Fruit fly (Drosophila melanogaster) whole organism: ENCODE measurements around the gene CG3277.

ENCODE experiments used
- CG8478 ChIP-seq: fragments of >200 bp; optimal IDR thresholded peaks from 2 replicates; lab custom pipeline; 2018; ENCODE audit warnings: inconsistent platforms
- Dll ChIP-seq: fragments of >200 bp; optimal IDR thresholded peaks from 2 replicates; lab custom pipeline; 2017
- EcR ChIP-seq, 2 experiments: fragments of >200 bp; optimal IDR thresholded peaks; 2 replicates each; lab custom pipeline; 2017; ENCODE audit warnings: missing biosample characterization in 2 of 2, missing genetic modification characterization in 2 of 2, missing genetic modification reagents in 2 of 2
- pan ChIP-seq: fragments of >200 bp; optimal IDR thresholded peaks from 2 replicates; lab custom pipeline; 2017
- psq ChIP-seq: fragments of >200 bp; optimal IDR thresholded peaks from 2 replicates; lab custom pipeline; 2017
- usp ChIP-seq: fragments of >200 bp; optimal IDR thresholded peaks from 2 replicates; lab custom pipeline; 2017; ENCODE audit warnings: missing biosample characterization, missing genetic modification characterization, mixed read lengths

Gene CG3277

DNA sequence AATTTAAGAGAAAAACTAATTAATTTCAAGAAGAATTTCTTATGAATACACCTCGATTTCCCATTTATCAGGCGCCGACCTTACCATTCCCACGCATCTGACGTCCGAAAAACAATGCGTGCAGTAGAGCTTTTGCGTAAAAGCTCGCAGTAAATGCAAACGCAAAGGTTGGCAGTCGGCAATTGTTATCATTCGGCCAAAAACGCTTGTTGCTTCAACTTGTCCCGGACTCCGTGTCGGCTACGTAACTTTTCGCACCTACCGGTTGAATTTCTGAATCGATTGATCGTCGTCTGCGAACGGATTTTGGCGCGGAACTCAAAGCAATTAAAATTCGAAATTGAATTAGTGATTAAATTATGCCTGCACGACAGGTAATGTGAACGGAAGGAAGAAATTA, at the start of gene CG3277:
Gene CG3277, plus strand, starts transcription at position 208 of the 400 bp plus-strand sequence.
- TF ChIP-seq CG8478 (lab: Kevin White, UChicago) (no peak), psq (lab: Kevin White, UChicago) (no peak), EcR (GFP tag; optimal IDR thresholded peaks at IDR 0.05; lab: Kevin White, UChicago) (no peak), Dll (no peak), usp (no peak), pan (lab: Kevin White, UChicago) (no peak)

DNA sequence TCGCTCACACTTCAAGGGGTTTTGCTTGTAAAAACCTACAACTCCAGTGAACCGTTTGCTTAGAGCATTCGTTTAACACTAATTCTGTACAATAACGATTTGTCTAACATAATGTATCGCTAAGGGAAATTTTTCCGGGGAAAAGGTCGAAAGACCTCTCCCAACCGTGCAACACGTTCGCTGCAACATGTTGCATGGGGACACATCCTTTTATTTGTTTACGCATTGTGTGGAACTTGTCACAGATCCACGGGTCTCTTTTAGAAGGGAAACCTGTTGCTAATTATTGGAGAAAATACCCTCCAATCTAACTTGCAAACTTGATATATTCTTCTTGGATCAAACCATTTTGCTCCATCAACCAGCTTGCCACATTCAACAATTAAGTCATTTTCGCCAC, 38.3 kb upstream of the CG3277 start:
- no peak for TF ChIP-seq usp
- TF ChIP-seq pan (lab: Kevin White, UChicago) = no peak
- TF ChIP-seq CG8478 (lab: Kevin White, UChicago) = no peak
- no peak for TF ChIP-seq psq (lab: Kevin White, UChicago)
- TF ChIP-seq Dll = no peak
- no peak for TF ChIP-seq EcR (GFP tag; optimal IDR thresholded peaks at IDR 0.05; lab: Kevin White, UChicago)

DNA sequence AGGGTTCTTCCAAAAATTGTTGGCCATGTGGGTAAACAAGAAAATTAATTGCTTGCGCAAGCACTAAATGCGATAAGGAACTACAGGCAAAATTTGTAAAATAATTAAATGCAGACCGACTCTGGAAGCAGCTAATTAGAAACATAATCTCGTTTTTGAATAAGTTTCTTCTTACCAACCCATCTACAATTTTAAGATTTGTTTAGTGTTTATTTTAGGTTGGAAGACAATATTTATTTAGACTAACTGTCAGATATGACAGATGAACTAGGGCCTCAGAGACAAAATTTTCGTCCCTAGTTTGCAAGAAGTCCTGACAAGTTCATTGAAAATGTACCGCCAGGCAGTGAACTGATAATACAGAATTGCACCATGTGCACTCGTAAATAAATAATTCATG, 34.8 kb upstream of the CG3277 start, which contains the start of gene CG3347:
Gene CG3347, plus strand, starts transcription at position 301 of the 400 bp plus-strand sequence.
- TF ChIP-seq EcR (GFP tag; optimal IDR thresholded peaks at IDR 0.05; lab: Kevin White, UChicago) (no peak), pan (lab: Kevin White, UChicago) (no peak), psq (lab: Kevin White, UChicago) (no peak), CG8478 (lab: Kevin White, UChicago) (no peak), Dll (no peak), usp (no peak)

DNA sequence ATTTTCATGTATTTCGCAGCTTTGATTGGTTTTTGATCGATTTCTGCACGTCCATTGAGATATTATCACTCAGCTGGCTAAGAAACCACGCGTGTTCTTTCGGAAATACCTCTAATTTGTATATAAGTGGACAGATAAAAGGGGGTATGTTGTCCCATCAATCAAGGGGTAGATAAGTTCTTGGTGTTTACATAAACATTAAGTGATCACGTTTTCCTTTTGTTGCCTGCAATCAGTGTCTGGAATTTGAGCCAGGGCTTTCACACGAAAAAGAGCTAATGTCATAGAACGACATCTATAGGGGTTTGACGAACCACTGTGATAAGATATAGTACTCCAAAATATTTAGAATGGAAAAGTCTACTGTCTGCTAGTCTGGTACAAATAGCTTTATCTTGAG, 25.1 kb upstream of the CG3277 start:
- TF ChIP-seq pan (lab: Kevin White, UChicago) (no peak), CG8478 (lab: Kevin White, UChicago) (no peak), psq (lab: Kevin White, UChicago) (no peak), usp (no peak), EcR (GFP tag; optimal IDR thresholded peaks at IDR 0.05; lab: Kevin White, UChicago) (no peak), Dll (no peak)

DNA sequence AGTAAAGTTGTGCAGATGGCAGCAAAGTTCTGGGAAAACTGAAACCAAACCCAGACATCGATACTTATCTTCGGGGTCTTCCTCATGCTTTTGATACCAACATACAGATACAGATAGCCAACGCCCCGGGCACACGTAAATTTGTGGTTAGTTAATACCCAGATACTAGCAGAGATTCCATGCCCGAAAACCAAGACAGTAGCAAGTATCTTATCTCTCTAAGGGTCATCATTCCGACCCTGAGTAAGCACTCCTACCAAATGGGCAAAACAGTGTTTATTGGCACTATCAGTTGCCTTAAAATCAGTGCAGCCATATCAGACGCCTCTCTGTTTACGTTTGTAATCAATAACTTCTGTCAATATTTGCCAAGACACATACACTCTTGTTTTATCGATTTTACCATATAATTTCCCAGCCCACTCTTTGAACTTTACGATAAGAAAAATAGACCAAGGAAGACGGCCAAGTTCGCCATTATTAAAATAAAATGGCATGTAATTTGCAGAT, 23.4 kb upstream of the CG3277 start, which contains the start of gene OtopLb:
Gene OtopLb, minus strand, starts transcription at position 51 of the 510 bp plus-strand sequence.
- TF ChIP-seq pan (lab: Kevin White, UChicago) = no peak

DNA sequence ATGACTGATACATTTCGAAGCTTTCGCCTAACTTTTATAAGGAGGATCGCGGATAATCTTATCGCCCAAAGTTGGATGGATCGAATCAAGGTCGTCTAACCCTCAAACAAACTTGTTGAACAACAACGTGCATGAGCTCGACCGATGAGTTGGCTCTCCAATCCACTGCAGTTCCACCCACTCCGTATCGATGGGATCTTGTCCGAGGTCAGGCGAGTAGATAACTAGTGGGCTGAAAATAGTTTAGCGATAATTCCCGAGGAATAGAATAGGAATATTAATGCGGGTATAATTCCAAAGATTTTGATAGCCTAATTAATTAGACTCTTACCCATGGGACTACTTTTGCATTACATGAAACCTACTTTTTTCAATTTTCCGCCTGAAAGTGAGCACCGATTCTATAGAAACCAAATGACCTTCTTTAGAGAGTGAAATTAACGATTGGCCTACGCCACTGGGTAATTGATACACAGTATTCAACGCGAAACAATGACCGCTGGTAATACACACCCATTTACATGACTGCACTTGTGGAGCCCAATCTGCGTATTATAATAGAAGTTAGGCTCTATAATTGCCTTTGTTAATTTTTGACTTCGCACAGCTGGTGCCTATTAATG, 10.1 kb upstream of the CG3277 start:
- TF ChIP-seq EcR (GFP tag; optimal IDR thresholded peaks at IDR 0.05; lab: Kevin White, UChicago) = no peak
- TF ChIP-seq pan (lab: Kevin White, UChicago) = no peak
- no peak for TF ChIP-seq usp
- no peak for TF ChIP-seq Dll
- TF ChIP-seq psq (lab: Kevin White, UChicago) = no peak
- TF ChIP-seq CG8478 (lab: Kevin White, UChicago) = no peak

DNA sequence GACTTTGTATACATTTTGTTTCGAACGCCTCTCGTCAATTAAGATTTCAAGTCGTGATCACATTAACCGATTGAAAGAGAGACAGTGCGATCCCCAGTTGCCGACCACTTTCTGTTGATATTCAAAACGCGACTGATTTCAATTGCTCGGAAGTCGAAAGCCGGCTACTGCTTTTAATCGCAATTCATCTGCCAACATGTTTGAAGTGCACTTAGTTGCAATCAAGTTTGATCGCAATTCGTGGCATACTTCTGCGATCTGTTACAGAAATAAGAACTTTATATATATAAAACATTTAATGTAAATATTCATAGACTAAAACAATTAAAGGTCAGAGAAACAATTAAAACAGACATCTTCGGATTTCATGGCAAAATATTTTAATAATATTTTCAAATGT, 9.3 kb upstream of the CG3277 start, which contains the start of gene CG9664:
Gene CG9664, minus strand, starts transcription at position 135 of the 400 bp plus-strand sequence.
- TF ChIP-seq CG8478 (lab: Kevin White, UChicago) (no peak), usp (no peak), psq (lab: Kevin White, UChicago) (no peak), Dll (no peak), EcR (GFP tag; optimal IDR thresholded peaks at IDR 0.05; lab: Kevin White, UChicago) (no peak)

DNA sequence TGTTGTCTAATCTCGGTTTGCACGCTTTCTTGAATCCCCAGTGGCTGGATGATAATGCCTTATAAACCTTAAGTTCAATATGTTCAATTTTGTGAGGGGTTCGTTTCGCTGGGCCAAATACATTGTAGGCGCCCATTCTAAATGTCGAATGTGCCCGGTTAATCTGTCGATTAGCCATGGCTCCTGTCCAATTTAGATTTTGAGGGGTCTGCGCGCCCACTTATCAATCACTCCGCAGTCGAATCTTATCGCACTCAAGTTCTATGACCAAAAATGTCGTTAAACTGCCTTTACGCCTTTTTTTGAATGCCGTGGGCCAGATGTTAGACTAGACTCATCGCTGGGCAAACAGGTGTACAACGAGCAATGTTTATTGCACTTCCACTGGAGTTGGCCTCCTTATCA, 5.8 kb upstream of the CG3277 start:
- TF ChIP-seq EcR (GFP tag; optimal IDR thresholded peaks at IDR 0.05; lab: Kevin White, UChicago) (no peak), psq (lab: Kevin White, UChicago) (no peak), CG8478 (lab: Kevin White, UChicago) (no peak), usp (no peak), pan (lab: Kevin White, UChicago) (no peak), Dll (no peak)

DNA sequence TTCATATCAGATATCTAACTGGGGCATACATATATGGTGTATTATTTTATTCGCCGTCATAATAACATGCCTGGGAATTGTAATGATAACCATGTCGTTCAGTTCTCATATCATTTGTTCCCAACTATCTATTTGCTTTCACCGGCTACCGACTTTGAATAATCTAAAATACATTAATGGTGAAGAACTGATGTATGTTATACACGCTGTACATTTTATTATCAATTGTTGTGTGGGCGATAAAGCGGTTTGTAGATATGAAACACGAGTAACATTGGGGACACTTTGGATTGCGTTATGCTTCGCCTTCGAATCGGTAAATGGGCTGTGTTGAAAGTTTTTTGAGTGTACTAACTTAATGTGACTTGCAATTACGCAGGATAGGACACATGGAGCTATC, 4.8 kb upstream of the CG3277 start:
- TF ChIP-seq CG8478 (lab: Kevin White, UChicago) = no peak
- no peak for TF ChIP-seq Dll
- no peak for TF ChIP-seq usp

DNA sequence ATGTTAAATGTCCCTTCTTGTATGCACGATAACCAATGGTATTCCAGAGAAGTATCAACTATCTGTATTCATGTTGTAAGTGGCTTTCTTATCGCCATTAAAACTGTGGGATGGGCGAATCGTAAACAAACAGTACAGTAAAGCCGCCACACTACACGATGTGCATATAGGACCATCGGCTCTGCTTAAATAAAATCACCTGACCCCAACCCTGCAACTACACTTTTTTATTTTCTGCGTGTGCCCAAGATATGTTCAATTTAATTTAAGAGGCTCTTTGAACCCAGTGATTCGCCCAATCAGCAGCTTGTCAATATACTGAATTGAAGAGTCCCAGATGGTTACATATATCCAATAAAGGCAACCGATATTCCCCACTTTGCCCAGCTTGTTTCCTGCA, 4.1 kb upstream of the CG3277 start:
- TF ChIP-seq Dll (no peak), CG8478 (lab: Kevin White, UChicago) (no peak), usp (no peak), psq (lab: Kevin White, UChicago) (no peak), pan (lab: Kevin White, UChicago) (no peak), EcR (GFP tag; optimal IDR thresholded peaks at IDR 0.05; lab: Kevin White, UChicago) (no peak)

DNA sequence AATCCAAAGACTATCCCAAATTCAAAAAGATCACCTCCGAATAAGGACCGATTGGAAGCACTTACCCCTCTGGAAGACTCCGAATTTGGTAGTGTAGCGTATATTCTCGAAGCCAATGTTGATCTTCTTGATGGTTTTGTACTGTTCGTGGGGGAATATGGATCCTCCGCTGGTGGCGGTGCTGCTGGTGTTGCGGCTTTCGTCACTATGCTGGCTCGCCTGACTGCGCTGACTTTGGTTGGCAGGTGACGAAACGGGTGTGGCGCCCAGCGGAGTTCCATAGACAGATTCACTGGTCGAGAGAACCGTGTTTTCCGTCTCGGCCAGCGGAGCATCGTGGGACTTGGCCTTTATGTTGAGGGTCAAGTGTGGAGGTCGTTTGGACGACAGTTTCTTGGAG, 2.8 kb upstream of the CG3277 start:
- no peak for TF ChIP-seq Dll
- TF ChIP-seq CG8478 (lab: Kevin White, UChicago) = no peak
- TF ChIP-seq usp = no peak
- TF ChIP-seq pan (lab: Kevin White, UChicago) = no peak
- no peak for TF ChIP-seq psq (lab: Kevin White, UChicago)
- TF ChIP-seq EcR (GFP tag; optimal IDR thresholded peaks at IDR 0.05; lab: Kevin White, UChicago) = no peak

DNA sequence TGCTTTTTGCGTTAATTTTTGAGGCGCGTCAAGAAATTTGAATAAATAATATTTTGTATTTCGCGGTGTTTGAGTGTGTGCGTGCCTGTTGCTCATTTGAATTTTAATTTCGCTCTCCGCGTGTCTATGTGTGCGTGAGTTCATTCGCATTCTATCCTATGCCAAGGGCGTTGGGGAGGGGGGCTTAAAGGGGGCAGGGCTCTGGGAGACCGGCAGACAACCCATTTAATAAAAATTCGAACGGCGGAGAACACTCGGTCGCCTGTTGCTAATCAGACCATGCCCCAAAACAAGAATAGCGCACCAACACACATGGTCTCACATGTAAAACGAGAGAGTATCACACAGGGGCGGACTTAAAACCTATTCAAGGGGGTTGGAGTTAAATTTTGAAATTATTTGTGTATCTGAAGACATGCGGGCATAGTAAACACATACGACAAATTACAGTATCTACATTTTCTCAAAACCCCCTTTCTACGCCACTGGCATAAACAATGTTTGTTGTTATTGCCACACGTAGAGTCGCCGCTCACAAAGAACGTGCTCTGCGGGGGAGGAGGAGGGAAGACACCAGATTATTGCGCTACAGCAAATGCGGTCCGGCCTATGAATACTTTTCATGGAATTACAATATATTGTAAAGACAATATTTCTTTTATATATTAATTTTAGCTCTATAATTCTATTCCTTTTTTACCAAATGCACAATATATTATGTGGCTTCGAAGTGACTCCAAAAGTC, 2.0 kb upstream of the CG3277 start:
- no peak for TF ChIP-seq usp
- TF ChIP-seq EcR (GFP tag; optimal IDR thresholded peaks at IDR 0.05; lab: Kevin White, UChicago) = peak; percentile 31 to 74
- no peak for TF ChIP-seq Dll
